Worm (Caenorhabditis elegans) whole organism, mixed stage, embryonic: ENCODE data around the gene C18A3.3.

ENCODE experiments used
- bed-3 ChIP-seq: fragments of 200-800 bp; sonication (Bioruptor generic); optimal IDR thresholded peaks from 3 replicates; lab custom pipeline; 2018; ENCODE audit warnings: mild to moderate bottlenecking, missing genetic modification characterization, moderate library complexity, missing compliant biosample characterization
- elt-1 ChIP-seq: sonication (generic microtip); optimal IDR thresholded peaks from 2 replicates; lab custom pipeline; 2017; ENCODE audit warnings: missing genetic modification characterization, mild to moderate bottlenecking, missing compliant biosample characterization, antibody characterized with exemption, moderate library complexity, borderline replicate concordance; ENCODE audit not compliant: insufficient read depth
- elt-3 ChIP-seq: fragments of 150-350 bp; optimal IDR thresholded peaks from 2 replicates; lab custom pipeline; 2014; ENCODE audit warnings: missing biosample characterization, missing genetic modification characterization
- flh-1 ChIP-seq: fragments of 200-800 bp; sonication (Bioruptor generic); optimal IDR thresholded peaks from 2 replicates; lab custom pipeline; 2018; ENCODE audit warnings: mild to moderate bottlenecking, missing genetic modification characterization, moderate library complexity, missing compliant biosample characterization
- ham-2 ChIP-seq: fragments of 200-800 bp; sonication (Bioruptor generic); optimal IDR thresholded peaks from 2 replicates; lab custom pipeline; 2018; ENCODE audit warnings: mild to moderate bottlenecking, missing genetic modification characterization, missing compliant biosample characterization
- lin-32 ChIP-seq: fragments of 200-800 bp; sonication (Bioruptor generic); optimal IDR thresholded peaks from 2 replicates; lab custom pipeline; 2018; ENCODE audit warnings: mild to moderate bottlenecking, missing genetic modification characterization, missing compliant biosample characterization
- nhr-12 ChIP-seq: fragments of 150-350 bp; optimal IDR thresholded peaks from 2 replicates; lab custom pipeline; 2014; ENCODE audit warnings: missing biosample characterization, missing genetic modification characterization
- nhr-237 ChIP-seq: fragments of 150-350 bp; optimal IDR thresholded peaks from 2 replicates; lab custom pipeline; 2014; ENCODE audit warnings: missing biosample characterization, missing genetic modification characterization
- nhr-76 ChIP-seq: sonication (generic microtip); optimal IDR thresholded peaks from 2 replicates; lab custom pipeline; 2017; ENCODE audit warnings: missing biosample characterization, missing genetic modification characterization
- snpc-4 ChIP-seq: fragments of 150-350 bp; optimal IDR thresholded peaks from 2 replicates; lab custom pipeline; 2014; ENCODE audit warnings: missing biosample characterization, missing genetic modification characterization
- unc-39 ChIP-seq: fragments of 150-350 bp; optimal IDR thresholded peaks from 2 replicates; lab custom pipeline; 2014; ENCODE audit warnings: missing biosample characterization, missing genetic modification characterization

DNA sequence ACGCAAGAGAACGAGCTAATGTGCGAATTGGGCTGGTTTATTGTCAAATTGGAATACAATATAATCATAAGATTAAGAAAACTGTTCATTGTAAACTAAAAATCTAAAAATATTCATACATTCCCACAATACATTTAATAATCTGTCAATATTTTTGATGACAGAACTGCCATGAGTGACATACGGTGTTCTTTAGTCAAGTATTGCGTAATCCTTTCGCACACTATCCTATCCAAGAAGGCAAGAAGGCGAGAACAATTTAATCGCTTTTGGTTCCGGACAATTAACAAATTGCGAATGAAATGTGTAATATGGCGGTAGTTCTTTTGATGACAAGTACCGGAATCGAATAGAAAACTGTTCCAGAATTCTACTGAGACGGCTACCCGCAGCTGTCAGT lies 18.8 kb downstream of the C18A3.3 start:
- TF ChIP-seq snpc-4 (tag; lab: Kevin White, UChicago), result no peak
- TF ChIP-seq ham-2, result no peak
- TF ChIP-seq flh-1 (GFP tag; lab: Kevin White, UChicago), result no peak
- no peak for TF ChIP-seq nhr-76 (tag; lab: Kevin White, UChicago)
- TF ChIP-seq nhr-12 (tag; lab: Kevin White, UChicago), result no peak
- TF ChIP-seq elt-1 (tag; lab: Kevin White, UChicago), result no peak
- no peak for TF ChIP-seq elt-3
- TF ChIP-seq nhr-237 (tag; lab: Kevin White, UChicago), result no peak
- no peak for TF ChIP-seq lin-32 (GFP tag; lab: Kevin White, UChicago)
- no peak for TF ChIP-seq bed-3
- no peak for TF ChIP-seq unc-39 (tag; lab: Kevin White, UChicago)
